Worm (Caenorhabditis elegans) whole organism, young adult: ENCODE results near the gene egl-20.

Source experiments
- B0261.1 ChIP-seq: sonication (generic microtip); optimal IDR thresholded peaks from 2 replicates; lab custom pipeline; 2016; ENCODE audit warnings: mild to moderate bottlenecking, missing genetic modification characterization, moderate library complexity, missing compliant biosample characterization
- B0336.3 ChIP-seq: fragments of 200-800 bp; sonication (Bioruptor generic); IDR thresholded peaks from 2 replicates; pipeline ENCODE4 v1.3.6; 2022; ENCODE audit warnings: missing genetic modification characterization, missing compliant biosample characterization
- C17E4.6 ChIP-seq: fragments of 200-800 bp; sonication (Bioruptor generic); IDR thresholded peaks from 2 replicates; pipeline ENCODE4 v1.3.6; 2022; ENCODE audit warnings: missing genetic modification reagents, missing genetic modification characterization, missing compliant biosample characterization
- F10E7.11 ChIP-seq: sonication (generic microtip); optimal IDR thresholded peaks from 2 replicates; lab custom pipeline; 2017; ENCODE audit warnings: mild to moderate bottlenecking, missing genetic modification characterization, moderate library complexity, missing compliant biosample characterization
- F33H1.4 ChIP-seq: fragments of 200-800 bp; sonication (Bioruptor generic); IDR thresholded peaks from 2 replicates; pipeline ENCODE4 v1.3.6; 2022; ENCODE audit warnings: missing genetic modification reagents, missing genetic modification characterization, missing compliant biosample characterization
- F37B4.10 ChIP-seq: fragments of 200-800 bp; sonication (Bioruptor generic); IDR thresholded peaks from 2 replicates; pipeline ENCODE4 v1.3.6; 2022; ENCODE audit warnings: missing genetic modification characterization, missing compliant biosample characterization
- F52B5.7 ChIP-seq: sonication (generic microtip); optimal IDR thresholded peaks from 2 replicates; lab custom pipeline; 2016; ENCODE audit warnings: mild to moderate bottlenecking, missing genetic modification characterization, missing compliant biosample characterization
- K12H6.12 ChIP-seq: fragments of 200-800 bp; sonication (Bioruptor generic); optimal IDR thresholded peaks from 2 replicates; lab custom pipeline; 2018; ENCODE audit warnings: mild to moderate bottlenecking, missing genetic modification characterization, missing compliant biosample characterization
- T26A5.8 ChIP-seq: sonication (generic microtip); optimal IDR thresholded peaks from 2 replicates; lab custom pipeline; 2016; ENCODE audit warnings: missing genetic modification characterization, missing compliant biosample characterization
- Y53G8AR.9 ChIP-seq: fragments of 200-800 bp; sonication (Bioruptor generic); conservative IDR thresholded peaks from 2 replicates; pipeline ENCODE4 v1.3.6; 2022; ENCODE audit warnings: missing genetic modification reagents, missing genetic modification characterization, missing compliant biosample characterization
- aptf-3 ChIP-seq: fragments of 200-800 bp; sonication (Bioruptor generic); IDR thresholded peaks from 2 replicates; pipeline ENCODE4 v1.3.6; 2022; ENCODE audit warnings: missing genetic modification characterization, missing compliant biosample characterization
- ccch-3 ChIP-seq: fragments of 200-800 bp; sonication (Bioruptor generic); optimal IDR thresholded peaks from 2 replicates; lab custom pipeline; 2018; ENCODE audit warnings: mild to moderate bottlenecking, missing genetic modification characterization, missing compliant biosample characterization
- ceh-100 ChIP-seq: fragments of 200-800 bp; sonication (Bioruptor generic); IDR thresholded peaks from 2 replicates; pipeline ENCODE4 v1.3.6; 2022; ENCODE audit warnings: missing genetic modification reagents, missing genetic modification characterization, missing compliant biosample characterization
- chd-7 ChIP-seq: sonication (generic microtip); optimal IDR thresholded peaks from 2 replicates; lab custom pipeline; 2016; ENCODE audit warnings: mild to moderate bottlenecking, missing genetic modification characterization, moderate library complexity, missing compliant biosample characterization
- dpff-1 ChIP-seq: sonication (generic microtip); optimal IDR thresholded peaks from 2 replicates; lab custom pipeline; 2017; ENCODE audit warnings: mild to moderate bottlenecking, missing genetic modification characterization, missing compliant biosample characterization
- dpl-1 ChIP-seq: fragments of 150-350 bp; optimal IDR thresholded peaks from 2 replicates; lab custom pipeline; 2014; ENCODE audit warnings: missing biosample characterization, missing genetic modification reagents, missing genetic modification characterization
- egrh-3 ChIP-seq: fragments of 200-800 bp; sonication (Bioruptor generic); IDR thresholded peaks from 2 replicates; pipeline ENCODE4 v1.3.6; 2022; ENCODE audit warnings: missing genetic modification reagents, missing genetic modification characterization, missing compliant biosample characterization
- fkh-3 ChIP-seq: sonication (generic microtip); optimal IDR thresholded peaks from 2 replicates; lab custom pipeline; 2016; ENCODE audit warnings: mild to moderate bottlenecking, missing genetic modification characterization, missing compliant biosample characterization
- hlh-26 ChIP-seq: fragments of 200-800 bp; sonication (Bioruptor generic); conservative IDR thresholded peaks from 2 replicates; pipeline ENCODE4 v1.3.6; 2022; ENCODE audit warnings: missing genetic modification reagents, missing genetic modification characterization, missing compliant biosample characterization
- hmg-1.2 ChIP-seq: fragments of 200-800 bp; sonication (Bioruptor generic); IDR thresholded peaks from 2 replicates; pipeline ENCODE4 v1.3.6; 2022; ENCODE audit warnings: missing genetic modification reagents, missing genetic modification characterization, missing compliant biosample characterization
- lin-26 ChIP-seq: fragments of 200-800 bp; sonication (Bioruptor generic); IDR thresholded peaks from 2 replicates; pipeline ENCODE4 v1.3.6; 2022; ENCODE audit warnings: missing genetic modification reagents, missing genetic modification characterization, missing compliant biosample characterization
- lin-54 ChIP-seq: fragments of 200-800 bp; sonication (Bioruptor generic); optimal IDR thresholded peaks from 2 replicates; lab custom pipeline; 2018; ENCODE audit warnings: mild to moderate bottlenecking, missing genetic modification characterization, missing compliant biosample characterization
- madf-10 ChIP-seq: sonication (generic microtip); optimal IDR thresholded peaks from 2 replicates; lab custom pipeline; 2016; ENCODE audit warnings: mild to moderate bottlenecking, missing genetic modification characterization, missing compliant biosample characterization
- madf-6 ChIP-seq: fragments of 200-800 bp; sonication (Bioruptor generic); IDR thresholded peaks from 2 replicates; pipeline ENCODE4 v1.3.6; 2022; ENCODE audit warnings: missing genetic modification reagents, missing genetic modification characterization, missing compliant biosample characterization
- madf-8 ChIP-seq: fragments of 200-800 bp; sonication (Bioruptor generic); conservative IDR thresholded peaks from 2 replicates; pipeline ENCODE4 v1.3.6; 2022; ENCODE audit warnings: missing genetic modification reagents, missing genetic modification characterization, missing compliant biosample characterization
- mes-4 ChIP-seq: sonication (generic microtip); optimal IDR thresholded peaks from 2 replicates; lab custom pipeline; 2016; ENCODE audit warnings: missing genotype, missing genetic modification characterization, missing compliant biosample characterization
- mxl-1 ChIP-seq: sonication (generic microtip); optimal IDR thresholded peaks from 2 replicates; lab custom pipeline; 2016; ENCODE audit warnings: missing genetic modification characterization, missing compliant biosample characterization
- nfya-2 ChIP-seq: fragments of 200-800 bp; sonication (Bioruptor generic); IDR thresholded peaks from 2 replicates; pipeline ENCODE4 v1.3.6; 2022; ENCODE audit warnings: missing genetic modification reagents, missing genetic modification characterization, missing compliant biosample characterization
- nhr-27 ChIP-seq: fragments of 200-800 bp; sonication (Bioruptor generic); optimal IDR thresholded peaks from 2 replicates; lab custom pipeline; 2018; ENCODE audit warnings: mild to moderate bottlenecking, missing genetic modification characterization, moderate library complexity, missing compliant biosample characterization
- snpc-1.1 ChIP-seq: sonication (generic microtip); optimal IDR thresholded peaks from 2 replicates; lab custom pipeline; 2017; ENCODE audit warnings: missing genetic modification characterization, mild to moderate bottlenecking, missing compliant biosample characterization, antibody characterized with exemption, moderate library complexity, missing genotype, missing genetic modification reagents; ENCODE audit not compliant: insufficient read depth
- snpc-4 ChIP-seq, 5 experiments: fragments of 150-350 bp in 1 of 5; sonication (generic microtip) in 4 of 5; optimal IDR thresholded peaks; 2 replicates each; lab custom pipeline; 2014 to 2018; ENCODE audit warnings: missing genetic modification characterization in 5 of 5, missing biosample characterization in 3 of 5, antibody characterized with exemption in 2 of 5, mild to moderate bottlenecking in 2 of 5, missing compliant biosample characterization in 2 of 5, missing genotype in 2 of 5, moderate library complexity in 2 of 5, missing genetic modification reagents in 1 of 5
- sptf-2 ChIP-seq: fragments of 200-800 bp; sonication (Bioruptor generic); optimal IDR thresholded peaks from 2 replicates; lab custom pipeline; 2018; ENCODE audit warnings: mild to moderate bottlenecking, missing genetic modification characterization, missing compliant biosample characterization
- unc-130 ChIP-seq: sonication (generic microtip); optimal IDR thresholded peaks from 2 replicates; lab custom pipeline; 2016; ENCODE audit warnings: missing genetic modification reagents, missing genetic modification characterization, missing compliant biosample characterization
- unc-62 ChIP-seq: fragments of 150-350 bp; optimal IDR thresholded peaks from 2 replicates; lab custom pipeline; 2014; ENCODE audit warnings: missing biosample characterization, missing genetic modification reagents, missing genetic modification characterization
- xnd-1 ChIP-seq: sonication (generic microtip); optimal IDR thresholded peaks from 2 replicates; lab custom pipeline; 2016; ENCODE audit warnings: missing genotype, missing genetic modification reagents, missing genetic modification characterization, missing compliant biosample characterization
- zfh-2 ChIP-seq: fragments of 200-800 bp; sonication (Bioruptor generic); conservative IDR thresholded peaks from 2 replicates; pipeline ENCODE4 v1.3.6; 2022; ENCODE audit warnings: missing genetic modification reagents, missing genetic modification characterization, missing compliant biosample characterization

Gene egl-20

DNA sequence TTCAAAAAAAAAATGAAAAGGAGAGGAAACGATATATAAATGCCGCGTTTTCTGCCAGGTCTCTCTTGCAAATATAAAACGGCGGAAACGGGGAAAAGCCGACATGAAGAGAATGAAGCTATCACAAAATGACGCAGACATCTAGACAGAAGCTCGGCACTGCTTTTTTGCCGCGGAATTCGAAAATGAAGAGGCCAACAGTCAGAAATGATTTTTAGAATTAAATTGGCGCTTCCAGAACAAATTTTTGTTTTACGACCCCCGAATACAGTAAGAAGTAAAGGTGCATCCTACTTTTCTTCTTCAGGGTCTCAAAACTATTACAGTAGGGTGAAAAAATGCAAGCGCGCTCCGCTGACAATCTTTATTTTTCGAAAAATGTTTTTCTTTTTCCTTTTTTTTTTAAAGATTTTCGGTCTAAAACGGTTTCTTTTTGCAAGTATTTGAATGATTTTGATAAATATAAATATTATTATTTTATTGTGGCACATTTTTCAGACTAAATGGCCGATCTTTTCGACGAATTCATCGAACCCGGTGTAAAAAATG is 9.9 kb upstream of the egl-20 start, which contains the start of gene mtr-4 (continued):
- no peak for TF ChIP-seq chd-7 (tag; lab: Kevin White, UChicago)
- TF ChIP-seq F33H1.4 (GFP tag; lab: Robert Waterston, UW): peak; percentile 96
- no peak for TF ChIP-seq T26A5.8
- no peak for TF ChIP-seq lin-26 (GFP tag; lab: Robert Waterston, UW)
- TF ChIP-seq xnd-1 (tag; lab: Kevin White, UChicago): peak; percentile 93
- TF ChIP-seq hlh-26 (GFP tag; lab: Robert Waterston, UW): no peak
- TF ChIP-seq ceh-100 (GFP tag; lab: Robert Waterston, UW): peak; percentile 43
- TF ChIP-seq dpl-1: peak; percentile 45
- no peak for TF ChIP-seq madf-10 (tag; lab: Kevin White, UChicago)
- TF ChIP-seq sptf-2 (GFP tag; lab: Kevin White, UChicago): no peak
- TF ChIP-seq mes-4 (tag; lab: Kevin White, UChicago): no peak
- TF ChIP-seq unc-62 (GFP tag; lab: Kevin White, UChicago): no peak
- TF ChIP-seq K12H6.12 (tag; lab: Kevin White, UChicago): no peak

- TF ChIP-seq C17E4.6 (GFP tag; lab: Robert Waterston, UW) (no peak), madf-6 (GFP tag; lab: Robert Waterston, UW) (no peak)
Measured at ce11 chrIV:9824480-9824879, 9.1 kb upstream of the egl-20 start, which contains the start of gene catp-6. Gene catp-6 (minus strand): TSS chrIV:9824580.

ce11 chrIV:9822585-9822984 is 7.3 kb upstream of the egl-20 start:
- TF ChIP-seq F37B4.10 (GFP tag; lab: Robert Waterston, UW): 0 out of 2 replicates have a peak, but pooled peaks have one; percentile 51
- TF ChIP-seq zfh-2: peak; percentile 65
- TF ChIP-seq madf-8 (GFP tag; lab: Robert Waterston, UW): 0 out of 2 replicates have a peak, but pooled peaks have one; percentile 16
- no peak for TF ChIP-seq nfya-2 (GFP tag; lab: Robert Waterston, UW)

- TF ChIP-seq aptf-3 (GFP tag; lab: Robert Waterston, UW) (no peak), B0261.1 (tag; lab: Kevin White, UChicago) (no peak), B0336.3 (no peak), ccch-3 (GFP tag; lab: Kevin White, UChicago) (no peak), lin-54 (GFP tag; lab: Kevin White, UChicago) (no peak), egrh-3 (GFP tag; lab: Robert Waterston, UW) (no peak), unc-130 (no peak), hmg-1.2 (no peak), dpff-1 (tag; lab: Kevin White, UChicago) (no peak)
- TF ChIP-seq, all 124 proteins: peak for 0
Measured at ce11 chrIV:9821621-9822020, 6.3 kb upstream of the egl-20 start, which contains the start of gene col-123. Gene col-123 (plus strand): TSS chrIV:9821921.

DNA sequence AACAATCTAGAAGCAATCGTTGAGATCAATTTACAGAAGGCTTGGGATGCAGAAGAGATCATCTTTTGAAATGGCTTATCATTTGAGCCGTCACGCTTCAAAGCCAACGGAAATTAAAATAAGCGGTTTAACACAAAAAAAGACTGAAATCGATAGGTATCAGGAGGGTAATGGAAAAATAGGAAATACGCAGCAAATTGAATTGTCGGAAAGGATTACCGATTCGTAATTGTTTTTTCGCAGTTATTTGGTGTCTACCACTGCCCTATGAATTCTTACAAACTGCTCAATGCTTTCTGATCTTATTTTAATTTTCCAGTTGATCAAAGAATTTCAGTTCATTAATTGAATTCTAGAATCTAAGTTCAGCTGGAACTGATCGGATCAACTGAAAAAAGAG is 3.8 kb downstream of the egl-20 start:
- TF ChIP-seq F52B5.7 (tag; lab: Kevin White, UChicago) (no peak), madf-8 (GFP tag; lab: Robert Waterston, UW) (no peak), snpc-1.1 (tag; lab: Kevin White, UChicago) (no peak), B0336.3 (no peak), F10E7.11 (tag; lab: Kevin White, UChicago) (no peak), snpc-4 (GFP tag; optimal IDR thresholded peaks at IDR 0.05; lab: Kevin White, UChicago) (no peak), snpc-4 (tag; optimal IDR thresholded peaks at IDR 0.05; lab: Kevin White, UChicago) (no peak), Y53G8AR.9 (GFP tag; lab: Robert Waterston, UW) (no peak), nhr-27 (tag; lab: Kevin White, UChicago) (no peak), mxl-1 (tag; lab: Kevin White, UChicago) (no peak), egrh-3 (GFP tag; lab: Robert Waterston, UW) (no peak), fkh-3 (tag; lab: Kevin White, UChicago) (no peak)
